Fruit fly (Drosophila melanogaster) whole organism, wandering third instar larva: ENCODE measurements around the gene Charon.
A peak's percentile ranks its signal among the peaks of the same experiment; 100 is the strongest.

Source experiments
- Hr78 ChIP-seq: fragments of >200 bp; optimal IDR thresholded peaks from 2 replicates; lab custom pipeline; 2017; ENCODE audit warnings: missing biosample characterization, missing genetic modification characterization
- OdsH ChIP-seq: fragments of 200-800 bp; sonication (Bioruptor generic); optimal IDR thresholded peaks from 2 replicates; lab custom pipeline; 2016; ENCODE audit warnings: missing biosample characterization, mild to moderate bottlenecking, missing genetic modification characterization
- dl ChIP-seq, 2 experiments: fragments of 175-275, 200-275 bp in 1 of 2; fragments of 200-275 bp in 1 of 2; sonication (Bioruptor generic); optimal IDR thresholded peaks; lab custom pipeline; 2018; ENCODE audit warnings: mild to moderate bottlenecking in 2 of 2, missing biosample characterization in 2 of 2, missing genetic modification characterization in 2 of 2, moderate library complexity in 2 of 2; ENCODE audit not compliant: partially characterized antibody in 2 of 2, insufficient read depth in 1 of 2
- foxo ChIP-seq, 2 experiments: fragments of 200-800 bp; sonication (Bioruptor generic); optimal IDR thresholded peaks; 2 replicates in 1 of 2; 3 replicates in 1 of 2; lab custom pipeline; 2016 to 2017; ENCODE audit warnings: missing biosample characterization in 2 of 2, missing genetic modification characterization in 2 of 2
- fru ChIP-seq: fragments of 200-800 bp; sonication (Bioruptor generic); optimal IDR thresholded peaks from 3 replicates; lab custom pipeline; 2016; ENCODE audit warnings: missing biosample characterization, mild to moderate bottlenecking, missing genetic modification characterization
- h ChIP-seq: fragments of 200-800 bp; sonication (Bioruptor generic); optimal IDR thresholded peaks from 3 replicates; lab custom pipeline; 2016; ENCODE audit warnings: missing biosample characterization, mild to moderate bottlenecking, missing genetic modification characterization
- sv ChIP-seq: fragments of 200-800 bp; sonication (Bioruptor generic); optimal IDR thresholded peaks from 3 replicates; lab custom pipeline; 2016; ENCODE audit warnings: missing biosample characterization, missing genetic modification characterization
- usp ChIP-seq: fragments of >200 bp; optimal IDR thresholded peaks from 2 replicates; lab custom pipeline; 2017; ENCODE audit warnings: missing biosample characterization, missing genetic modification characterization

DNA sequence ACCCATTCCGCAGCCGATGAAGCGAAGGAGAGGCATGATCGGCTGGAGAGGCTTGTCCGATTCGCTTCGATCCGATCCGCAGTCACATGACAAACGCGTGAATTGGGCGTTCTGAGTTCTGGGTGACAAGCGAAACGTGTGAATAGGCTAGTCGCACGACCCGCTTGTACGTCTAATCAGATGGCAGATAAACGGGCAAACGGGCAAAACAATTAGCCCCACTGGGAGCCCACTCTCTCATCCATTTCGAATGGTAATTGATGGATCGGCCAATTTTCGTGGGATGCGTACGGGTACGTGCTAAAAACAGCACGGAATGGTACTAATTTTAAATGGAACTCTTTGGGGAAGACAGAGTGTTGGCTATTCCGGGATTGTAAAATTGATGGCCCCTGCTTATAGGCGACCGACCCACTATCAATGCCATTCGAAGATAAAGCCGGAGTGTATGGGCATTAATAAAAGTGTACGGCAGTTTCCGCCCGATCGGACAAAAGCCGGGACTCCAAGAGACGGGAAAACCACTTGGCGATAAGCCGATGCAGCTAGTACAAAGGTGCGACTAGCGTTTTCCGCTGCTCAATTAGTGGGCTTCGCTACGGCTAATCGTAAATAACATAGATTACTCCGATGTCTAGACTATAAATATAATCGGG is 45.0 kb downstream of the Charon start:
- TF ChIP-seq Hr78 (GFP tag; lab: Kevin White, UChicago), result no peak
- TF ChIP-seq OdsH (GFP tag; lab: Kevin White, UChicago), result no peak
- no peak for TF ChIP-seq sv (GFP tag; lab: Kevin White, UChicago)
- no peak for TF ChIP-seq fru (GFP tag; lab: Kevin White, UChicago)
- TF ChIP-seq usp (GFP tag; lab: Kevin White, UChicago), result no peak
- TF ChIP-seq foxo (GFP tag; optimal IDR thresholded peaks at IDR 0.05; lab: Kevin White, UChicago), result no peak
- TF ChIP-seq h, result peak; percentile 74
- TF ChIP-seq dl (GFP tag; optimal IDR thresholded peaks at IDR 0.05; lab: Kevin White, UChicago; ENCODE audit: insufficient read depth in 1 of 2, partially characterized antibody in 2 of 2), result no peak
